Worm (Caenorhabditis elegans) whole organism, midembryonic: ENCODE results near the gene F23G4.1.

Source experiments
- T22C8.4 ChIP-seq: fragments of 200-800 bp; sonication (Bioruptor generic); IDR thresholded peaks from 2 replicates; pipeline ENCODE4 v1.3.6; 2022; ENCODE audit warnings: missing genetic modification characterization, missing compliant biosample characterization
- cog-1 ChIP-seq: sonication (generic microtip); optimal IDR thresholded peaks from 2 replicates; lab custom pipeline; 2016; ENCODE audit warnings: missing genetic modification characterization, missing compliant biosample characterization
- flt-1 ChIP-seq: fragments of 200-800 bp; sonication (Bioruptor generic); IDR thresholded peaks from 2 replicates; pipeline ENCODE4 v1.3.6; 2022; ENCODE audit warnings: missing genetic modification characterization, missing compliant biosample characterization
- klf-2 ChIP-seq: fragments of 200-800 bp; sonication (Bioruptor generic); conservative IDR thresholded peaks from 2 replicates; pipeline ENCODE4 v1.3.6; 2022; ENCODE audit warnings: missing genetic modification reagents, missing genetic modification characterization, missing compliant biosample characterization
- med-1 ChIP-seq: sonication (generic microtip); optimal IDR thresholded peaks from 2 replicates; lab custom pipeline; 2017; ENCODE audit warnings: missing genetic modification characterization, mild to moderate bottlenecking, missing compliant biosample characterization, antibody characterized with exemption, missing genetic modification reagents; ENCODE audit not compliant: insufficient read depth
- ref-1 ChIP-seq: fragments of 200-800 bp; sonication (Bioruptor generic); conservative IDR thresholded peaks from 2 replicates; pipeline ENCODE4 v1.3.6; 2022; ENCODE audit warnings: missing genetic modification reagents, missing genetic modification characterization, missing compliant biosample characterization
- tab-1 ChIP-seq: fragments of 200-800 bp; sonication (Bioruptor generic); IDR thresholded peaks from 2 replicates; pipeline ENCODE4 v1.3.6; 2022; ENCODE audit warnings: missing genetic modification characterization, missing compliant biosample characterization
- ztf-23 ChIP-seq: fragments of 200-800 bp; sonication (Bioruptor generic); IDR thresholded peaks from 2 replicates; pipeline ENCODE4 v1.3.6; 2022; ENCODE audit warnings: missing genetic modification reagents, missing genetic modification characterization, missing compliant biosample characterization

DNA sequence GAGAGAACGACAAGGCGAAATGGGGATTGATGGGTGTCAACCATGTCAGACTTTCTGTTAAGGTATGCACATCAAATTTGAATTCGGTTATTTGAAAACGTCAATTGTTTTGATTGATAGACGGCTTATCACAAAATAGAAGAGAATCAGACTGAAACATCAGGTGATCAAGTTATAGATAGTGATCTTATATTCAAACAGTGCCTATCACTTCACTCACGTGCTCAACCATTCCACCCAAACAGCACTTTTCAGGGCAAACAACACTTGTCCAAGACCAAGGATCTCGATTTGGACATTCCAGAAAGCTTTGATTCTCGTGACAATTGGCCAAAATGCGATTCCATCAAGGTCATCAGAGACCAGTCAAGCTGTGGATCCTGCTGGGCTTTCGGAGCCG is 4.6 kb upstream of the F23G4.1 start:
- TF ChIP-seq ztf-23 (GFP tag; lab: Robert Waterston, UW): no peak
- no peak for TF ChIP-seq flt-1 (GFP tag; lab: Robert Waterston, UW)
- no peak for TF ChIP-seq ref-1 (GFP tag; lab: Robert Waterston, UW)
- TF ChIP-seq med-1 (GFP tag; lab: Kevin White, UChicago): no peak
- no peak for TF ChIP-seq T22C8.4 (GFP tag; lab: Robert Waterston, UW)
- TF ChIP-seq cog-1 (tag; lab: Kevin White, UChicago): no peak
- TF ChIP-seq tab-1 (GFP tag; lab: Robert Waterston, UW): no peak
- no peak for TF ChIP-seq klf-2 (GFP tag; lab: Robert Waterston, UW)
